Fruit fly (Drosophila melanogaster) whole organism, adult: ENCODE measurements around the gene Myb.

Experiments used
- CG11617 ChIP-seq: fragments of 200-800 bp; sonication (Bioruptor generic); optimal IDR thresholded peaks from 2 replicates; lab custom pipeline; 2017; ENCODE audit warnings: mild to moderate bottlenecking, missing biosample characterization, missing genetic modification reagents, missing genetic modification characterization
- CG12768 ChIP-seq: fragments of 200-800 bp; sonication (Bioruptor generic); optimal IDR thresholded peaks from 2 replicates; lab custom pipeline; 2017; ENCODE audit warnings: missing biosample characterization, missing genetic modification characterization, mild to moderate bottlenecking, moderate library complexity, missing genetic modification reagents
- CG14711 ChIP-seq: fragments of 200-800 bp; sonication (Bioruptor generic); optimal IDR thresholded peaks from 2 replicates; lab custom pipeline; 2018; ENCODE audit warnings: missing biosample characterization, mild to moderate bottlenecking, missing genetic modification characterization, moderate library complexity
- CG1620 ChIP-seq: fragments of 200-800 bp; sonication (Bioruptor generic); optimal IDR thresholded peaks from 2 replicates; lab custom pipeline; 2016; ENCODE audit warnings: missing biosample characterization, missing genetic modification characterization
- CG33017 ChIP-seq: fragments of 200-800 bp; sonication (Bioruptor generic); optimal IDR thresholded peaks from 2 replicates; lab custom pipeline; 2018; ENCODE audit warnings: missing biosample characterization, mild to moderate bottlenecking, missing genetic modification characterization, moderate library complexity
- CG5204 ChIP-seq: fragments of 200-800 bp; sonication (Bioruptor generic); optimal IDR thresholded peaks from 2 replicates; lab custom pipeline; 2016; ENCODE audit warnings: missing biosample characterization, missing genetic modification characterization
- CG7101 ChIP-seq: fragments of 200-800 bp; sonication (Bioruptor generic); optimal IDR thresholded peaks from 2 replicates; lab custom pipeline; 2018; ENCODE audit warnings: missing biosample characterization, mild to moderate bottlenecking, missing genetic modification characterization, moderate library complexity
- Hr96 ChIP-seq: fragments of 200-800 bp; sonication (Bioruptor generic); optimal IDR thresholded peaks from 2 replicates; lab custom pipeline; 2016; ENCODE audit warnings: missing biosample characterization, missing genetic modification characterization
- Mnt ChIP-seq: fragments of 200-800 bp; sonication (Bioruptor generic); optimal IDR thresholded peaks from 2 replicates; lab custom pipeline; 2016; ENCODE audit warnings: missing biosample characterization, mild to moderate bottlenecking, missing genetic modification characterization
- bab1 ChIP-seq: fragments of 200-800 bp; sonication (Bioruptor generic); optimal IDR thresholded peaks from 3 replicates; lab custom pipeline; 2019; ENCODE audit warnings: missing biosample characterization, mild to moderate bottlenecking, missing genetic modification characterization, moderate library complexity
- cic ChIP-seq: fragments of 200-800 bp; sonication (Bioruptor generic); optimal IDR thresholded peaks from 2 replicates; lab custom pipeline; 2017; ENCODE audit warnings: missing biosample characterization, mild to moderate bottlenecking, missing genetic modification characterization, moderate library complexity
- cnc ChIP-seq, 2 experiments: fragments of >200 bp; optimal IDR thresholded peaks; 2 replicates each; lab custom pipeline; 2017
- kay ChIP-seq: fragments of 200-800 bp; sonication (Bioruptor generic); peaks from one replicate; lab custom pipeline; 2016; ENCODE audit warnings: missing biosample characterization, missing genetic modification characterization, borderline replicate concordance
- ovo ChIP-seq: fragments of 200-800 bp; sonication (Bioruptor generic); optimal IDR thresholded peaks from 2 replicates; lab custom pipeline; 2016; ENCODE audit warnings: missing biosample characterization, missing genetic modification characterization
- pad ChIP-seq: fragments of 200-800 bp; sonication (Bioruptor generic); optimal IDR thresholded peaks from 3 replicates; lab custom pipeline; 2017; ENCODE audit warnings: missing biosample characterization, missing genetic modification characterization, mild to moderate bottlenecking, moderate library complexity, missing genetic modification reagents
- tj ChIP-seq: fragments of 200-800 bp; sonication (Bioruptor generic); optimal IDR thresholded peaks from 3 replicates; lab custom pipeline; 2017; ENCODE audit warnings: missing biosample characterization, mild to moderate bottlenecking, missing genetic modification characterization, moderate library complexity
- toe ChIP-seq: fragments of 200-800 bp; sonication (Bioruptor generic); optimal IDR thresholded peaks from 2 replicates; lab custom pipeline; 2016; ENCODE audit warnings: missing biosample characterization, missing genetic modification characterization

Myb gene

dm6 chrX:15857601-15858284, at the start of gene Myb, which contains the start of gene CG46440:
TSS of gene Myb (minus strand) at chrX:15857823.
TSS of gene CG46440 (minus strand) at chrX:15857823.
- TF ChIP-seq tj (GFP tag; lab: Kevin White, UChicago), result peak; percentile 3
- TF ChIP-seq cnc (optimal IDR thresholded peaks at IDR 0.05; lab: Kevin White, UChicago), result no peak
- peak; percentile 3 for TF ChIP-seq pad
- TF ChIP-seq Mnt (GFP tag; lab: Kevin White, UChicago), result peak; percentile 31
- TF ChIP-seq bab1 (GFP tag; lab: Kevin White, UChicago), result peak; percentile 17
- peak; percentile 17 for TF ChIP-seq CG14711 (tag; lab: Kevin White, UChicago)

dm6 chrX:15893732-15894264, 36.2 kb upstream of the Myb start:
- no peak for TF ChIP-seq cic (GFP tag; lab: Kevin White, UChicago)
- TF ChIP-seq bab1 (GFP tag; lab: Kevin White, UChicago), result no peak

DNA sequence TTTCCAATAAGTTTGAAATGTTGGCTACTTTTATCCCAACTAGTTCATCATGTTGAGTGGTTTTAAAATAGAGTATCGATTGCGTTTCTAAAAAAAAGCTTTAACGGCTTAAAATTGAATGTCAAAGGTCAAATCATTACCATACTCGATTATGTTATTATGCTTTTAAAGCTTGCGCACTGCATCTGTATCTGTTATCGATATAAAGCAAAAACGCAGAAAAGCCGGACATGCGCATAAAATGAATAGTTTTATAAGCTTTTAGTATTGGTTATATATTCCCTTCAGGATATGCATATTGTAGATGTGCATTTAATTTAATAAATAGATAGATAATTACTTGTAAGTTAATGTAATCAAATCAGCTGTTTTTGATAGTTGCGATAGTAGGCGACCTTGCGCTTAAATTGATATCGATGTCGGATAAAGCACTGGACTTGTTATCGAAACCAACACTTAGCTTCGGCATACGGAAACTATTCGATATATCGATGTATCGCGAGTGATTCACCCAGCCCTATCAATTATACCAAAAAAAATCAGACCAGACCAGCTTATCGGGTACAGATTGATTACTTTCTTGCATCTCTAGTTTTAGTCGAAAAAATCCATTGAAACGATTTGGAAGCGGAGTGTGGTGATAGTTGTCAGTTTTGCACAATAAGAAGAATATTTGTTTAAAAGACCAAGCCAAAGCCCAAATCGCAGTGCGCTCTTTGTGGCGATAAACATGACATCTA, 34.2 kb upstream of the Myb start, which contains the start of gene shi:
Gene shi, plus strand, starts transcription at position 511 of the 740 bp plus-strand sequence.
- TF ChIP-seq pad (peak; percentile 31), CG1620 (no peak), CG7101 (tag; lab: Kevin White, UChicago) (peak; percentile 64), CG33017 (tag; lab: Kevin White, UChicago) (peak; percentile 6), CG14711 (tag; lab: Kevin White, UChicago) (peak; percentile 22), Hr96 (GFP tag; lab: Kevin White, UChicago) (no peak), bab1 (GFP tag; lab: Kevin White, UChicago) (peak; percentile 19), cnc (optimal IDR thresholded peaks at IDR 0.05; lab: Kevin White, UChicago) (no peak), ovo (GFP tag; lab: Kevin White, UChicago) (no peak), CG12768 (GFP tag; lab: Kevin White, UChicago) (no peak), CG11617 (GFP tag; lab: Kevin White, UChicago) (peak; percentile 46), Mnt (GFP tag; lab: Kevin White, UChicago) (peak; percentile 64), tj (GFP tag; lab: Kevin White, UChicago) (peak; percentile 38), kay (no peak), toe (GFP tag; lab: Kevin White, UChicago) (no peak)

- TF ChIP-seq toe (GFP tag; lab: Kevin White, UChicago), result peak; percentile 27
- TF ChIP-seq CG12768 (GFP tag; lab: Kevin White, UChicago), result no peak
- TF ChIP-seq CG1620, result peak; percentile 31
- peak; percentile 56 for TF ChIP-seq ovo (GFP tag; lab: Kevin White, UChicago)
- TF ChIP-seq CG5204 (GFP tag; lab: Kevin White, UChicago), result no peak
- peak; percentile 22 for TF ChIP-seq tj (GFP tag; lab: Kevin White, UChicago)
- no peak for TF ChIP-seq CG33017 (tag; lab: Kevin White, UChicago)
- peak; percentile 14 for TF ChIP-seq Mnt (GFP tag; lab: Kevin White, UChicago)
- peak; percentile 3 for TF ChIP-seq CG14711 (tag; lab: Kevin White, UChicago)
- peak; percentile 16 for TF ChIP-seq CG11617 (GFP tag; lab: Kevin White, UChicago)
- TF ChIP-seq cnc (optimal IDR thresholded peaks at IDR 0.05; lab: Kevin White, UChicago), result no peak
- TF ChIP-seq CG7101 (tag; lab: Kevin White, UChicago), result peak; percentile 13
Observed at dm6 chrX:15889780-15890608, 32.4 kb upstream of the Myb start, which contains the start of the genes MSBP and CG15916. TSS of gene MSBP (minus strand) at chrX:15890109. TSS of gene CG15916 (plus strand) at chrX:15890589.

- TF ChIP-seq CG1620 (no peak), CG14711 (tag; lab: Kevin White, UChicago) (no peak)
Observed at dm6 chrX:15888763-15889162, 31.1 kb upstream of the Myb start.

- no peak for TF ChIP-seq tj (GFP tag; lab: Kevin White, UChicago)
- TF ChIP-seq ovo (GFP tag; lab: Kevin White, UChicago), result no peak
- peak; percentile 26 for TF ChIP-seq kay
- TF ChIP-seq Hr96 (GFP tag; lab: Kevin White, UChicago), result no peak
- no peak for TF ChIP-seq CG12768 (GFP tag; lab: Kevin White, UChicago)
Observed at dm6 chrX:15887247-15887616, 29.6 kb upstream of the Myb start, which contains the start of gene tay. TSS of gene tay (minus strand) at chrX:15887311.
